Worm (Caenorhabditis elegans) whole organism, L2 larva: ENCODE results near the gene C27C12.3.

Experiments used
- F13H6.1 ChIP-seq: sonication (generic microtip); optimal IDR thresholded peaks from 2 replicates; lab custom pipeline; 2016; ENCODE audit warnings: missing genetic modification characterization, missing compliant biosample characterization
- R02D3.7 ChIP-seq: fragments of 150-350 bp; optimal IDR thresholded peaks from 2 replicates; lab custom pipeline; 2014; ENCODE audit warnings: missing biosample characterization, missing genetic modification characterization
- alr-1 ChIP-seq: fragments of 150-350 bp; optimal IDR thresholded peaks from 2 replicates; lab custom pipeline; 2014; ENCODE audit warnings: missing biosample characterization, missing genetic modification characterization
- blmp-1 ChIP-seq: sonication (generic microtip); optimal IDR thresholded peaks from 2 replicates; lab custom pipeline; 2017; ENCODE audit warnings: missing genetic modification characterization, mild to moderate bottlenecking, missing compliant biosample characterization, antibody characterized with exemption, moderate library complexity; ENCODE audit not compliant: insufficient read depth
- dmd-4 ChIP-seq: sonication (generic microtip); optimal IDR thresholded peaks from 2 replicates; lab custom pipeline; 2017; ENCODE audit warnings: missing biosample characterization, missing genetic modification characterization
- elt-1 ChIP-seq: fragments of 150-350 bp; optimal IDR thresholded peaks from 2 replicates; lab custom pipeline; 2014; ENCODE audit warnings: missing biosample characterization, missing genetic modification characterization
- lin-39 ChIP-seq: fragments of 150-350 bp; optimal IDR thresholded peaks from 2 replicates; lab custom pipeline; 2014; ENCODE audit warnings: missing biosample characterization, missing genetic modification reagents, missing genetic modification characterization
- mdl-1 ChIP-seq, 2 experiments: fragments of 150-350 bp in 1 of 2; sonication (generic microtip) in 1 of 2; optimal IDR thresholded peaks; 2 replicates each; lab custom pipeline; 2017; ENCODE audit warnings: missing biosample characterization in 2 of 2, missing genetic modification characterization in 2 of 2
- nhr-237 ChIP-seq: fragments of 150-350 bp; optimal IDR thresholded peaks from 2 replicates; lab custom pipeline; 2014; ENCODE audit warnings: missing biosample characterization, missing genetic modification characterization
- nhr-77 ChIP-seq: fragments of 150-350 bp; optimal IDR thresholded peaks from 2 replicates; lab custom pipeline; 2014; ENCODE audit warnings: missing biosample characterization, missing genetic modification characterization
- skn-1 ChIP-seq: sonication (generic microtip); optimal IDR thresholded peaks from 2 replicates; lab custom pipeline; 2017; ENCODE audit warnings: missing biosample characterization, missing genetic modification characterization
- unc-55 ChIP-seq: fragments of 150-350 bp; sonication (generic microtip); optimal IDR thresholded peaks from 3 replicates; lab custom pipeline; 2014; ENCODE audit warnings: missing biosample characterization, missing genetic modification reagents, missing genetic modification characterization
- unc-62 ChIP-seq: fragments of 150-350 bp; optimal IDR thresholded peaks from 2 replicates; lab custom pipeline; 2014; ENCODE audit warnings: missing biosample characterization, missing genetic modification reagents, missing genetic modification characterization

DNA sequence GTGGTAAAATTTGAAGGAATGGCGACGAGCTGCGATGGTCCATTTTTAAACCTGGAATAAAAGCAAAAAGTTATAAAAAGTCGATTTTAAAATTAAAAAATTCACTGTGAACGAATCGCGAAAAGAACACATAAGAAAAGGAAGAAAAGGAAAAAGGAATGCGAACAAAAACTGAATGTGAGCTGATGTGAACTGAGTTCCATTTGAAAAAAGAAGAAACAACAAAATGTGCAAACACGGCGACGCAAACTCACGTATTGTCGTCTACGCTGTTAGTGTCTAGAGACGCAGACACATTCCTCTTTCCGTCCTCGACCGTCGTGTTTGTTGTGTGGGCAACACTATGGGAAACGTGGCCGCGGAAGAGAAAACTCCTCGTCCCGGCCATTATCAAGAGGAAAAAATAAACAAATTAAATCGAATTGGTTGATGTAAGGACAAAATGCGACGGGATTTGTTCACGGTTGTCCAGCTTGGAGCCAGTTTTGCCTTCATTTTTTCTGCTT lies 11.9 kb downstream of the C27C12.3 start, which contains the start of the genes C27C12.1 and C27C12.4:
- TF ChIP-seq blmp-1 (tag; lab: Kevin White, UChicago) = peak; percentile 69
- TF ChIP-seq elt-1 = no peak
- peak; percentile 19 to 61 for TF ChIP-seq mdl-1 (tag; optimal IDR thresholded peaks at IDR 0.05; lab: Kevin White, UChicago)
- TF ChIP-seq alr-1 (tag; lab: Kevin White, UChicago) = no peak
- TF ChIP-seq unc-55 = peak; percentile 96
- TF ChIP-seq unc-62 (GFP tag; lab: Kevin White, UChicago) = no peak
- TF ChIP-seq F13H6.1 (tag; lab: Kevin White, UChicago) = peak; percentile 92
- TF ChIP-seq lin-39 (tag; lab: Kevin White, UChicago) = no peak
- peak; percentile 43 for TF ChIP-seq nhr-77
- TF ChIP-seq R02D3.7 = peak; percentile 11
- TF ChIP-seq nhr-237 (tag; lab: Kevin White, UChicago) = no peak
- TF ChIP-seq dmd-4 (tag; lab: Kevin White, UChicago) = no peak
- TF ChIP-seq skn-1 (tag; lab: Kevin White, UChicago) = peak; percentile 91
